Worm (Caenorhabditis elegans) whole organism, L3 larva: ENCODE measurements around the gene Y38E10A.3.

Experiments used
- aly-2 ChIP-seq: fragments of 150-350 bp; optimal IDR thresholded peaks from 2 replicates; lab custom pipeline; 2014; ENCODE audit warnings: missing biosample characterization, missing genetic modification characterization
- ceh-16 ChIP-seq: sonication (generic microtip); optimal IDR thresholded peaks from 2 replicates; lab custom pipeline; 2017; ENCODE audit warnings: missing biosample characterization, missing genetic modification characterization
- ceh-28 ChIP-seq: fragments of 150-350 bp; optimal IDR thresholded peaks from 2 replicates; lab custom pipeline; 2014; ENCODE audit warnings: missing biosample characterization, missing genetic modification reagents, missing genetic modification characterization
- ceh-9 ChIP-seq: sonication (generic microtip); optimal IDR thresholded peaks from 2 replicates; lab custom pipeline; 2018; ENCODE audit warnings: missing biosample characterization, missing genetic modification characterization
- egl-27 ChIP-seq: sonication (generic microtip); optimal IDR thresholded peaks from 4 replicates; lab custom pipeline; 2017; ENCODE audit warnings: missing biosample characterization, missing genetic modification reagents, missing genetic modification characterization
- egl-5 ChIP-seq: fragments of 150-350 bp; optimal IDR thresholded peaks from 2 replicates; lab custom pipeline; 2017; ENCODE audit warnings: missing biosample characterization, missing genetic modification reagents, missing genetic modification characterization, inconsistent platforms
- elt-1 ChIP-seq: fragments of 150-350 bp; optimal IDR thresholded peaks from 2 replicates; lab custom pipeline; 2014; ENCODE audit warnings: missing biosample characterization, missing genetic modification characterization
- elt-3 ChIP-seq, 3 experiments: fragments of 150-350 bp in 1 of 3; sonication (generic microtip) in 2 of 3; optimal IDR thresholded peaks; 2 replicates in 2 of 3; 4 replicates in 1 of 3; lab custom pipeline; 2014 to 2017; ENCODE audit warnings: missing biosample characterization in 3 of 3, missing genetic modification characterization in 3 of 3
- fkh-10 ChIP-seq: sonication (generic microtip); optimal IDR thresholded peaks from 2 replicates; lab custom pipeline; 2017; ENCODE audit warnings: missing biosample characterization, missing genetic modification reagents, missing genetic modification characterization
- fkh-2 ChIP-seq: fragments of 150-350 bp; optimal IDR thresholded peaks from 2 replicates; lab custom pipeline; 2014; ENCODE audit warnings: missing biosample characterization, missing genetic modification reagents, missing genetic modification characterization
- hmg-11 ChIP-seq: sonication (generic microtip); optimal IDR thresholded peaks from 2 replicates; lab custom pipeline; 2016; ENCODE audit warnings: missing genetic modification characterization, missing compliant biosample characterization
- jun-1 ChIP-seq: fragments of 150-350 bp; optimal IDR thresholded peaks from 2 replicates; lab custom pipeline; 2014; ENCODE audit warnings: missing biosample characterization, missing genetic modification reagents, missing genetic modification characterization
- mdl-1 ChIP-seq: fragments of 150-350 bp; optimal IDR thresholded peaks from 2 replicates; lab custom pipeline; 2014; ENCODE audit warnings: missing biosample characterization, missing genetic modification characterization
- nhr-12 ChIP-seq: fragments of 150-350 bp; optimal IDR thresholded peaks from 2 replicates; lab custom pipeline; 2014; ENCODE audit warnings: missing biosample characterization, missing genetic modification characterization
- nhr-237 ChIP-seq: fragments of 150-350 bp; optimal IDR thresholded peaks from 2 replicates; lab custom pipeline; 2014; ENCODE audit warnings: missing biosample characterization, missing genetic modification characterization
- nhr-25 ChIP-seq: sonication (generic microtip); optimal IDR thresholded peaks from 2 replicates; lab custom pipeline; 2017; ENCODE audit warnings: missing biosample characterization, missing genetic modification characterization
- nhr-28 ChIP-seq: fragments of 150-350 bp; optimal IDR thresholded peaks from 2 replicates; lab custom pipeline; 2014; ENCODE audit warnings: missing biosample characterization, missing genetic modification characterization
- nhr-43 ChIP-seq: sonication (generic microtip); optimal IDR thresholded peaks from 2 replicates; lab custom pipeline; 2016; ENCODE audit warnings: mild to moderate bottlenecking, missing genetic modification characterization, missing compliant biosample characterization; ENCODE audit not compliant: poor library complexity, severe bottlenecking
- nhr-76 ChIP-seq: fragments of 150-350 bp; sonication (generic microtip); optimal IDR thresholded peaks from 5 replicates; lab custom pipeline; 2014; ENCODE audit warnings: missing biosample characterization, missing genetic modification characterization
- pha-4 ChIP-seq: fragments of 150-350 bp; optimal IDR thresholded peaks from 2 replicates; lab custom pipeline; 2014; ENCODE audit warnings: missing biosample characterization, missing genetic modification reagents, missing genetic modification characterization

Gene Y38E10A.3

ce11 chrII:12527947-12528346 is 46.6 kb downstream of the Y38E10A.3 start, which contains the start of gene srx-119:
Gene srx-119, plus strand, starts transcription at chrII:12528247.
- TF ChIP-seq ceh-28 (tag; lab: Kevin White, UChicago), result no peak
- TF ChIP-seq pha-4 (tag; lab: Kevin White, UChicago), result no peak
- no peak for TF ChIP-seq mdl-1
- no peak for TF ChIP-seq nhr-76
- TF ChIP-seq ceh-16 (tag; lab: Kevin White, UChicago), result no peak
- no peak for TF ChIP-seq egl-27 (tag; lab: Kevin White, UChicago)
- no peak for TF ChIP-seq fkh-10 (GFP tag; lab: Kevin White, UChicago)
- TF ChIP-seq nhr-237, result no peak
- TF ChIP-seq fkh-2 (tag; lab: Kevin White, UChicago), result no peak
- TF ChIP-seq nhr-12 (tag; lab: Kevin White, UChicago), result no peak
- no peak for TF ChIP-seq elt-1
- no peak for TF ChIP-seq jun-1
- no peak for TF ChIP-seq nhr-25 (tag; lab: Kevin White, UChicago)
- TF ChIP-seq aly-2 (tag; lab: Kevin White, UChicago), result no peak
- no peak for TF ChIP-seq nhr-43 (tag; lab: Kevin White, UChicago)

ce11 chrII:12525526-12525925 is 49.0 kb downstream of the Y38E10A.3 start, which contains the start of gene srx-118:
Gene srx-118, plus strand, starts transcription at chrII:12525826.
- TF ChIP-seq hmg-11 (tag; lab: Kevin White, UChicago) (no peak), ceh-9 (no peak), nhr-28 (tag; lab: Kevin White, UChicago) (no peak), fkh-2 (tag; lab: Kevin White, UChicago) (no peak), ceh-16 (tag; lab: Kevin White, UChicago) (no peak), ceh-28 (tag; lab: Kevin White, UChicago) (no peak), elt-3 (tag; optimal IDR thresholded peaks at IDR 0.05; lab: Kevin White, UChicago) (no peak), egl-5 (tag; lab: Kevin White, UChicago) (no peak), nhr-43 (tag; lab: Kevin White, UChicago) (no peak), pha-4 (tag; lab: Kevin White, UChicago) (no peak)
